Worm (Caenorhabditis elegans) whole organism, young adult: ENCODE data around the gene tbc-12.
A peak's percentile ranks its signal among the peaks of the same experiment; 100 is the strongest.

ENCODE experiments used
- B0035.1 ChIP-seq: sonication (generic microtip); optimal IDR thresholded peaks from 2 replicates; lab custom pipeline; 2016; ENCODE audit warnings: missing genetic modification characterization, mild to moderate bottlenecking, missing compliant biosample characterization, missing genotype, missing genetic modification reagents
- F23B12.7 ChIP-seq: sonication (generic microtip); optimal IDR thresholded peaks from 2 replicates; lab custom pipeline; 2017; ENCODE audit warnings: missing genetic modification characterization, mild to moderate bottlenecking, missing compliant biosample characterization, antibody characterized with exemption, moderate library complexity; ENCODE audit not compliant: insufficient read depth
- F37B4.10 ChIP-seq: fragments of 200-800 bp; sonication (Bioruptor generic); IDR thresholded peaks from 2 replicates; pipeline ENCODE4 v1.3.6; 2022; ENCODE audit warnings: missing genetic modification characterization, missing compliant biosample characterization
- T07F8.4 ChIP-seq: sonication (generic microtip); optimal IDR thresholded peaks from 2 replicates; lab custom pipeline; 2016; ENCODE audit warnings: mild to moderate bottlenecking, missing genetic modification characterization, moderate library complexity, missing compliant biosample characterization
- Y53G8AR.9 ChIP-seq: fragments of 200-800 bp; sonication (Bioruptor generic); conservative IDR thresholded peaks from 2 replicates; pipeline ENCODE4 v1.3.6; 2022; ENCODE audit warnings: missing genetic modification reagents, missing genetic modification characterization, missing compliant biosample characterization
- Y67H2A.10 ChIP-seq: fragments of 200-800 bp; sonication (Bioruptor generic); conservative IDR thresholded peaks from 2 replicates; pipeline ENCODE4 v1.3.6; 2022; ENCODE audit warnings: missing genetic modification reagents, missing genetic modification characterization, missing compliant biosample characterization
- Y79H2A.3 ChIP-seq: fragments of 200-800 bp; sonication (Bioruptor generic); conservative IDR thresholded peaks from 2 replicates; pipeline ENCODE4 v1.3.6; 2022; ENCODE audit warnings: missing genetic modification reagents, missing genetic modification characterization, missing compliant biosample characterization
- ZK185.1 ChIP-seq: sonication (generic microtip); optimal IDR thresholded peaks from 2 replicates; lab custom pipeline; 2016; ENCODE audit warnings: mild to moderate bottlenecking, missing genetic modification characterization, missing compliant biosample characterization; ENCODE audit not compliant: poor library complexity, severe bottlenecking
- ama-1 ChIP-seq, 3 experiments: fragments of 150-350 bp in 1 of 3; sonication (generic microtip) in 2 of 3; optimal IDR thresholded peaks; 2 replicates each; lab custom pipeline; 2014 to 2018; ENCODE audit warnings: missing biosample characterization in 2 of 3, missing genetic modification characterization in 2 of 3, missing genetic modification reagents in 2 of 3
- athp-1 ChIP-seq: sonication (generic microtip); optimal IDR thresholded peaks from 2 replicates; lab custom pipeline; 2017; ENCODE audit warnings: mild to moderate bottlenecking, missing genetic modification characterization, missing compliant biosample characterization
- attf-3 ChIP-seq: fragments of 200-800 bp; sonication (Bioruptor generic); conservative IDR thresholded peaks from 2 replicates; pipeline ENCODE4 v1.3.6; 2022; ENCODE audit warnings: missing genetic modification reagents, missing genetic modification characterization, missing compliant biosample characterization
- bed-2 ChIP-seq: fragments of 200-800 bp; sonication (Bioruptor generic); IDR thresholded peaks from 2 replicates; pipeline ENCODE4 v1.3.6; 2022; ENCODE audit warnings: missing genetic modification reagents, missing genetic modification characterization, missing compliant biosample characterization
- cebp-1 ChIP-seq, 2 experiments: fragments of 200-800 bp in 1 of 2; sonication (Bioruptor generic) in 1 of 2; sonication (generic microtip) in 1 of 2; IDR thresholded peaks in 1 of 2; optimal IDR thresholded peaks in 1 of 2; 2 replicates each; pipeline versions ENCODE4 v1.3.6 to Lab custom; 2017 to 2022; ENCODE audit warnings: missing compliant biosample characterization in 2 of 2, missing genetic modification characterization in 2 of 2, mild to moderate bottlenecking in 1 of 2, missing genetic modification reagents in 1 of 2, moderate library complexity in 1 of 2
- gei-17 ChIP-seq: fragments of 200-800 bp; sonication (Bioruptor generic); optimal IDR thresholded peaks from 2 replicates; lab custom pipeline; 2018; ENCODE audit warnings: mild to moderate bottlenecking, missing genetic modification characterization, missing compliant biosample characterization
- hlh-12 ChIP-seq: sonication (generic microtip); optimal IDR thresholded peaks from 2 replicates; lab custom pipeline; 2016; ENCODE audit warnings: missing genetic modification characterization, missing compliant biosample characterization
- hlh-26 ChIP-seq: fragments of 200-800 bp; sonication (Bioruptor generic); conservative IDR thresholded peaks from 2 replicates; pipeline ENCODE4 v1.3.6; 2022; ENCODE audit warnings: missing genetic modification reagents, missing genetic modification characterization, missing compliant biosample characterization
- lin-54 ChIP-seq: fragments of 200-800 bp; sonication (Bioruptor generic); optimal IDR thresholded peaks from 2 replicates; lab custom pipeline; 2018; ENCODE audit warnings: mild to moderate bottlenecking, missing genetic modification characterization, missing compliant biosample characterization
- lir-1 ChIP-seq: fragments of 200-800 bp; sonication (Bioruptor generic); conservative IDR thresholded peaks from 2 replicates; pipeline ENCODE4 v1.3.6; 2022; ENCODE audit warnings: missing genetic modification reagents, missing genetic modification characterization, missing compliant biosample characterization
- nhr-179 ChIP-seq: sonication (generic microtip); optimal IDR thresholded peaks from 2 replicates; lab custom pipeline; 2016; ENCODE audit warnings: mild to moderate bottlenecking, missing genetic modification characterization, missing compliant biosample characterization
- nhr-27 ChIP-seq: fragments of 200-800 bp; sonication (Bioruptor generic); optimal IDR thresholded peaks from 2 replicates; lab custom pipeline; 2018; ENCODE audit warnings: mild to moderate bottlenecking, missing genetic modification characterization, moderate library complexity, missing compliant biosample characterization
- nhr-80 ChIP-seq: sonication (generic microtip); optimal IDR thresholded peaks from 2 replicates; lab custom pipeline; 2016; ENCODE audit warnings: missing genetic modification characterization, missing compliant biosample characterization
- nhr-90 ChIP-seq: sonication (generic microtip); optimal IDR thresholded peaks from 2 replicates; lab custom pipeline; 2016; ENCODE audit warnings: missing genotype, mild to moderate bottlenecking, missing genetic modification characterization, missing compliant biosample characterization
- pha-4 ChIP-seq: fragments of 150-350 bp; sonication (generic microtip); optimal IDR thresholded peaks from 2 replicates; lab custom pipeline; 2014; ENCODE audit warnings: missing biosample characterization, missing genetic modification reagents, missing genetic modification characterization
- rcor-1 ChIP-seq: fragments of 200-800 bp; sonication (Bioruptor generic); IDR thresholded peaks from 2 replicates; pipeline ENCODE4 v1.3.6; 2022; ENCODE audit warnings: missing genetic modification reagents, missing genetic modification characterization, missing compliant biosample characterization
- repo-1 ChIP-seq: sonication (generic microtip); optimal IDR thresholded peaks from 2 replicates; lab custom pipeline; 2017; ENCODE audit warnings: mild to moderate bottlenecking, missing genetic modification characterization, missing compliant biosample characterization
- snpc-1.1 ChIP-seq: sonication (generic microtip); optimal IDR thresholded peaks from 2 replicates; lab custom pipeline; 2017; ENCODE audit warnings: missing genetic modification characterization, mild to moderate bottlenecking, missing compliant biosample characterization, antibody characterized with exemption, moderate library complexity, missing genotype, missing genetic modification reagents; ENCODE audit not compliant: insufficient read depth
- snpc-1.3 ChIP-seq: sonication (generic microtip); optimal IDR thresholded peaks from 2 replicates; lab custom pipeline; 2017; ENCODE audit warnings: missing genetic modification characterization, mild to moderate bottlenecking, missing compliant biosample characterization, antibody characterized with exemption, moderate library complexity, missing genotype, missing genetic modification reagents; ENCODE audit not compliant: insufficient read depth
- snpc-3.4 ChIP-seq: sonication (generic microtip); optimal IDR thresholded peaks from 2 replicates; lab custom pipeline; 2017; ENCODE audit warnings: missing genetic modification characterization, mild to moderate bottlenecking, missing compliant biosample characterization, antibody characterized with exemption, moderate library complexity, missing genotype, missing genetic modification reagents
- unc-130 ChIP-seq: sonication (generic microtip); optimal IDR thresholded peaks from 2 replicates; lab custom pipeline; 2016; ENCODE audit warnings: missing genetic modification reagents, missing genetic modification characterization, missing compliant biosample characterization
- unc-62 ChIP-seq: fragments of 150-350 bp; optimal IDR thresholded peaks from 2 replicates; lab custom pipeline; 2014; ENCODE audit warnings: missing biosample characterization, missing genetic modification reagents, missing genetic modification characterization
- xnd-1 ChIP-seq: sonication (generic microtip); optimal IDR thresholded peaks from 2 replicates; lab custom pipeline; 2016; ENCODE audit warnings: missing genotype, missing genetic modification reagents, missing genetic modification characterization, missing compliant biosample characterization
- ztf-25 ChIP-seq: fragments of 200-800 bp; sonication (Bioruptor generic); IDR thresholded peaks from 2 replicates; pipeline ENCODE4 v1.3.6; 2022; ENCODE audit warnings: missing genetic modification reagents, missing genetic modification characterization, missing compliant biosample characterization
- ztf-26 ChIP-seq: sonication (generic microtip); optimal IDR thresholded peaks from 2 replicates; lab custom pipeline; 2017; ENCODE audit warnings: missing genetic modification characterization, missing compliant biosample characterization
- ztf-6 ChIP-seq: fragments of 200-800 bp; sonication (Bioruptor generic); IDR thresholded peaks from 2 replicates; pipeline ENCODE4 v1.3.6; 2022; ENCODE audit warnings: missing genetic modification reagents, missing genetic modification characterization, missing compliant biosample characterization

The tbc-12 gene

ce11 chrX:2532357-2532756, at the start of gene tbc-12:
Gene tbc-12, minus strand, starts transcription at chrX:2532457.
- TF ChIP-seq T07F8.4 (tag; lab: Kevin White, UChicago) (no peak), snpc-1.1 (tag; lab: Kevin White, UChicago) (no peak), unc-62 (GFP tag; lab: Kevin White, UChicago) (no peak), snpc-3.4 (tag; lab: Kevin White, UChicago) (no peak), lir-1 (no peak), pha-4 (tag; lab: Kevin White, UChicago) (no peak), ZK185.1 (tag; lab: Kevin White, UChicago) (no peak), lin-54 (GFP tag; lab: Kevin White, UChicago) (no peak), rcor-1 (GFP tag; lab: Robert Waterston, UW) (no peak), ztf-26 (no peak), F23B12.7 (tag; lab: Kevin White, UChicago) (no peak), nhr-27 (tag; lab: Kevin White, UChicago) (no peak), xnd-1 (tag; lab: Kevin White, UChicago) (no peak), hlh-26 (no peak), ztf-6 (no peak)

ce11 chrX:2580524-2580981, 48.3 kb upstream of the tbc-12 start, which contains the start of gene H01M10.1:
Gene H01M10.1, minus strand, starts transcription at chrX:2580574.
- TF ChIP-seq nhr-80 (tag; lab: Kevin White, UChicago): peak; percentile 76
- no peak for TF ChIP-seq cebp-1 (GFP tag; IDR thresholded peaks at IDR 0.05; lab: Robert Waterston, UW)
- TF ChIP-seq cebp-1 (tag; optimal IDR thresholded peaks at IDR 0.05; lab: Kevin White, UChicago): no peak

ce11 chrX:2577442-2577841, 45.2 kb upstream of the tbc-12 start, which contains the start of gene ttr-42:
Gene ttr-42, plus strand, starts transcription at chrX:2577742.
- TF ChIP-seq nhr-90 (tag; lab: Kevin White, UChicago) (no peak), hlh-12 (no peak), bed-2 (GFP tag; lab: Robert Waterston, UW) (no peak), F37B4.10 (GFP tag; lab: Robert Waterston, UW) (no peak), B0035.1 (tag; lab: Kevin White, UChicago) (no peak), Y79H2A.3 (GFP tag; lab: Robert Waterston, UW) (no peak), ama-1 (optimal IDR thresholded peaks at IDR 0.05; lab: Kevin White, UChicago) (no peak), ama-1 (GFP tag; optimal IDR thresholded peaks at IDR 0.05; lab: Kevin White, UChicago) (no peak), gei-17 (GFP tag; lab: Kevin White, UChicago) (no peak), Y53G8AR.9 (no peak), ztf-25 (no peak), Y67H2A.10 (GFP tag; lab: Robert Waterston, UW) (no peak), repo-1 (tag; lab: Kevin White, UChicago) (no peak), unc-130 (GFP tag; lab: Kevin White, UChicago) (no peak), attf-3 (GFP tag; lab: Robert Waterston, UW) (no peak), nhr-179 (tag; lab: Kevin White, UChicago) (no peak), snpc-1.3 (tag; lab: Kevin White, UChicago) (no peak), ztf-6 (no peak), athp-1 (tag; lab: Kevin White, UChicago) (no peak)
